Worm (Caenorhabditis elegans) whole organism, dauer: ENCODE measurements around the gene jkk-1.

Experiments used
- unc-62 ChIP-seq: sonication (generic microtip); optimal IDR thresholded peaks from 2 replicates; lab custom pipeline; 2017; ENCODE audit warnings: missing biosample characterization, missing genetic modification reagents, missing genetic modification characterization

The jkk-1 gene

DNA sequence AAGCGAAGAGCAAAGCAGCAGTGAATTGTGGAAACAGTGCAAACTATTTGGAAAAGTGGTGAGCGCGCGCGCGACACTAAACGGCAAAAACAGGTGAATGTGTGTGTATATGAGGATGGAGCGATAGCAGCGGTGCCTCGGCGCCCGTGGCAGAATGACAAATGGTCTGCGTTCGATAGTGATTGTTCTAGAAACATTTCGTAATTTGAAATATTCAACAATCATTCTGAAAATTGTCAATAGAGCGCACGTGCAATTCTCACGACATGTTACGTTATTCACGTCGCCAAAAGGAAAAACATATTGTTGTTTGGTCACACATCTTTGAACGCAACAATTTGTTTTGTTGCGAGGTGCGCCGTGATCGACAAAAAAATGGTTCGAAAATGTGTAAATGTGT, 13.0 kb upstream of the jkk-1 start:
- no peak for TF ChIP-seq unc-62 (GFP tag; lab: Kevin White, UChicago)

DNA sequence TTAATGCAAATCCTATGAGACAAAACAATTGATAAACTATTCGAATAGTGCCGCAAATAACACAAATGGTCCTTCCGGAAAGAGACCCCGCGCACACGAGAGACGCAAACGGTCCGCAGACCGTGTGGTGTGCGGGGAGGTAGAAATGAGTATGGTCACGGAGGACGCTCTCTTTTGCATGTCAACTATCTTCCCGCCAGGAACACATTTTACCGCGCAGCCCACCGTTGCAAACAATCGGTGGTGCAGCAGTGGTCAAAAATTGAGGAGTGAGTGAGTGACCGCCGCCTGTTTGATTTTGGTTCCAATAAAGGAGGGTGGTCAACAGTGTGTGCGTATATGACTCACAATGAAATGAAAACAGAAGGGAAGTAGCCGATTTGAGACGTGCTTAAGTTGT, 7.6 kb upstream of the jkk-1 start:
- no peak for TF ChIP-seq unc-62 (GFP tag; lab: Kevin White, UChicago)

ce11 chrX:5364222-5364621, 4.0 kb upstream of the jkk-1 start, which contains the start of gene chtl-1:
Gene chtl-1, minus strand, starts transcription at chrX:5364322.
- TF ChIP-seq unc-62 (GFP tag; lab: Kevin White, UChicago): no peak

DNA sequence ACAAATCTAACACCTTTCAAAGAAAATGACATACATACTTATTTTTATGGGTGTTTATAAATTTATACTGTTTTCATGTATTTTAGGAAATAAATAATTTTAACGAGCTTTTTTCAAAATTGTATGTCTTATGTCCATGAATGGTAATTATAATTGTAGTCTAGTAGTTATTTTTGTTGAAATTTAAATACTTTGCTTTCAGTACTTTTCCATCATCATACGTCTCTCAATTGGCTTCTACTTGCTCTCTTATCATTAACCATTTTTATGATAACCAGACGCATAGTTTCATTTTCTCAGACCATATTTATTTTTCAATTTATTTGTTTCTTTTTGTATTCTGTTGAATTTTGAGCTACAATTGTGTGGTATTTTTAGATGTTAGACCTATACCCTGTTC, 2.8 kb upstream of the jkk-1 start, which contains the start of gene F35C8.5:
TSS of gene F35C8.5 (plus strand) at position 377 of the 400 bp plus-strand sequence.
- TF ChIP-seq unc-62 (GFP tag; lab: Kevin White, UChicago): no peak

DNA sequence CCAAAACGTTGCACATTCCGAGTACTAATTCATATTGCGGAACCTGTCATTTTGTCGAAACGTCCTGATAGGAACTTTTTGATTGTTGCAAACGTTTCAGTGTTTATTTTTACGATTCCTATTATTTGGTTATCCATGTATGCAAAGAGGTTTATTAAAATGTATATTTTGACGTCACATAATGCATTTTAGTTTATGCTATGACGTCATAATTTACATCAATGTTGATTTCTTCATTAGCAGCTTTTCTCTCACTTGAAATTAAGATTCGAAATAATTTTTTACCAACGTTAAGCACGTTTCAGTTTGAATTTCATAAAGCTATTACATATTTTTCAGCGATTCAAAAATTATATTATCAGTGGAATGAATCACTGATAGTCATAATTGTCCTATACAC, 1.7 kb upstream of the jkk-1 start:
- TF ChIP-seq unc-62 (GFP tag; lab: Kevin White, UChicago): no peak

ce11 chrX:5370605-5371004, 2.3 kb downstream of the jkk-1 start:
- TF ChIP-seq unc-62 (GFP tag; lab: Kevin White, UChicago): no peak

DNA sequence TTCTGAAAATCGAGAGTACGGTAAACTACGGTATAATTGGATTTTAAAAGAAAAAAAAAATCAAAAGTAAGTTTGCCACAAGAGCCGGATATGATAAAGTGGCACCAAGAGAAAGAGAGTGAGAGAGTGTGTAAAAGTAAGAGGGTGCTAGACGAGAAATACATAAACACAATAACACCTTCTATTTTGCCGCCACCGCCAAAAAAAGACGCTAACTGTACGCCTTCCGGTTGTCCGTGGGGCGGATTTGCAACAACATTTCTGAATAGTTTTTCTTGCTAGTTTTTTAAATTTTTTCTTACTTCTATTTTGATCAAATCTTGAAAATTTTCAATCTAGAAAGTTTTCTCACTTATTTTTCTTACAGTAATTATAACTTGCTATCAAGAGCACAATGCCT, 4.4 kb downstream of the jkk-1 start, which contains the start of gene F35C8.8:
TSS of gene F35C8.8 (minus strand) at position 2 of the 400 bp plus-strand sequence.
- TF ChIP-seq unc-62 (GFP tag; lab: Kevin White, UChicago): no peak

ce11 chrX:5373597-5373996, 5.3 kb downstream of the jkk-1 start:
- TF ChIP-seq unc-62 (GFP tag; lab: Kevin White, UChicago): no peak

DNA sequence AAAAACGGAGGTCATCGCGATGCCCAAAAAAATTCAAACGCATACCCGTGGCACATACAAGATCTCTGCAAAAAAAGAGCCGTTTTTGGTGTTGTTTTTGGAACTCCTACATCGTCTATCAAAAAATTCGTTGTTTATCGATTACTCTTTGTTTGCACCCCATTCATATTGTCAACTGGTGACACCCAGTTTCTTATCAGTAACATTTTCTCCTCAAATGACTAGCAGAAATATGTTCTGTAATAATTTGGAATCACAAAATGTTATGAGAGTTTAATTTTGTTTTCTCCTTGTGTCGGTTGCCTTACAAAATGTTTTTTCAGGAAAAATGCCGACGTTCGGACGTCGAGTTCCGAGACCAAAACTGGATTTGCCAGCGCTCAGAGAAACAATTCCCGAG, 6.5 kb downstream of the jkk-1 start, which contains the start of gene sek-4:
TSS of gene sek-4 (plus strand) at position 318 of the 400 bp plus-strand sequence.
- no peak for TF ChIP-seq unc-62 (GFP tag; lab: Kevin White, UChicago)

- TF ChIP-seq unc-62 (GFP tag; lab: Kevin White, UChicago): no peak
Observed at ce11 chrX:5377307-5377706, 9.0 kb downstream of the jkk-1 start, which contains the start of gene sek-5. Gene sek-5, plus strand, starts transcription at chrX:5377607.

- TF ChIP-seq unc-62 (GFP tag; lab: Kevin White, UChicago): no peak
Observed at ce11 chrX:5382778-5383177, 14.5 kb downstream of the jkk-1 start.

DNA sequence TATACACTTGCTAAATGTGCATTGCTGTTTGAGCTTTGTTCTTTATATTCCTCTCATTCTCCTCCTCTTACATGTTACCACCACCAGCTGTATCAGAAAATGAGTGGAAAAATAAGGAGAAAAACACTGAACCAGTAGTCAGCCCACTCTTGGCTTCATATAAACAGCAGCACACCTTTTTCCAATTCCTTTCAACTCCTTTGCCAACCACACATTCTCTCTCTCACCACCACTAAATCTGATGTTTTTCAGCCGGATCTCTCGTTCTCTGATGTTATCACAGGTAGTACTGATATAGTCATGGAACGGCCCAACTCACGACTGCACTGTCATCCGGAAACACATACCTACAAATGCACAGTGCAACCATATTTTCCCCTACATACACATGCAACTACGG, 18.3 kb downstream of the jkk-1 start, which contains the start of gene kcnl-3:
TSS of gene kcnl-3 (plus strand) at position 301 of the 400 bp plus-strand sequence.
- no peak for TF ChIP-seq unc-62 (GFP tag; lab: Kevin White, UChicago)

DNA sequence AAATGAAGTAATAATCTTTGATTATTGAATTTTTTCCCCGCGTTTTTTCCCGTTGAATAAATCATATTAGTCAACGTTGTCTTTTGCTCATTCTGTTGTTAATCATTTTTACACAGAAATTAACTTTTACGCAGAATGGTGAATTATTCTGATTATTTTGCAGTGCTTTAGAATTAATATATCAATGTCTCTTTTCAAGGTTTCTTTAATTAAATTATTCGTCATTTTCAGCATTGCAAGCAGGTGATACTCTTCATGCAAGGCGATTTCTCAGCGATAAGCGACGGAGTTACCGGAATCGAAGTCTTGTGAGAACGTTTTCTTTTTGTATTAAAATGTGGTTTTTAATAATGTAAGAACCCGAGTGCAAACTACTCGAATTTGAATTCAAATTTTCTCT, 19.4 kb downstream of the jkk-1 start:
- TF ChIP-seq unc-62 (GFP tag; lab: Kevin White, UChicago): no peak

- no peak for TF ChIP-seq unc-62 (GFP tag; lab: Kevin White, UChicago)
Observed at ce11 chrX:5397300-5397699, 29.0 kb downstream of the jkk-1 start, which contains the start of gene C03F11.2. Gene C03F11.2, minus strand, starts transcription at chrX:5397400.

DNA sequence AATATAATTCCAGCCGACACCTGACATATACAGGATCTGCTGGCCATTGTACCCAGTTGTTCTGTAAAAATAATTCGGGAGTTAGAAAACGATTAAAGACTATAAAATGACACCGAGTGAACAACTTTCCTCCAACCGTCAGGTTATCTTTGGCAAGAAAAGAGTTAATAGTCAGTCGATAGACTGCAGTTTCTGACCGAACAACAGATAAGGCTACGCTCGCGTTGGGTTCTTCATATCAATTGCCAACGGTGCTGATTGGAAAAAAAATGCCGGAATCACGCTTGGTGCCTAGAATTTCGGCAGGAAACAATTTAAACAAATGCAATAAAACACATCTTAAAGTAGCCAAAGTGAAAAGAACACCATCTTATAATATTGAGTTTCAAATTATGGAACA, 32.3 kb downstream of the jkk-1 start, which contains the start of gene scav-1:
TSS of gene scav-1 (minus strand) at position 61 of the 400 bp plus-strand sequence.
- TF ChIP-seq unc-62 (GFP tag; lab: Kevin White, UChicago): no peak

- TF ChIP-seq unc-62 (GFP tag; lab: Kevin White, UChicago): no peak
Observed at ce11 chrX:5406345-5406744, 38.1 kb downstream of the jkk-1 start, which contains the start of gene C03F11.4. Gene C03F11.4, minus strand, starts transcription at chrX:5406445.

- no peak for TF ChIP-seq unc-62 (GFP tag; lab: Kevin White, UChicago)
Observed at ce11 chrX:5407271-5407670, 39.0 kb downstream of the jkk-1 start.
